Fruit fly (Drosophila melanogaster): ENCODE results near the gene hog.

DNA sequence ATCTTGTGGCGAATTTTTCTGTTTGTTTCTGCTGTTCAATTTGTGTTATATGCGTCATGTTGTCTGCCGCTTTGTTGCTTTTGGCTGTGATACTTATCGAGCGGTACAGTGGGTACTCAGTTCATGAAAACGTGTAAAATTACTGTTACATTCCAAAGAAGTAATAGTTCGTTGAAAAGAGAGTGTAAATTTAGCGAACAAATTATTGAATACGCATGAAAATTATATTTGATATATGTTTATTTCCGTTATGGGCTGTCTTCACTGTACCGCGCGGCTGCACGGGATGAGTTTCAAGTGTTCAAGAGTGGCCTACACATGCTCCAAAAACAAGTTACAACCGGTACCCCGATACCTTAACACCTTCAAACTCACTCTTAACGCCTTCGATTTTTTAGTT lies 29.6 kb downstream of the hog start:
- TF ChIP-seq CG8478 (optimal IDR thresholded peaks at IDR 0.05) = no peak
- no peak for TF ChIP-seq CTCF (optimal IDR thresholded peaks at IDR 0.05)

Measured in S2 (cell line).